Worm (Caenorhabditis elegans): Measurements from ENCODE around the gene pho-13.

DNA sequence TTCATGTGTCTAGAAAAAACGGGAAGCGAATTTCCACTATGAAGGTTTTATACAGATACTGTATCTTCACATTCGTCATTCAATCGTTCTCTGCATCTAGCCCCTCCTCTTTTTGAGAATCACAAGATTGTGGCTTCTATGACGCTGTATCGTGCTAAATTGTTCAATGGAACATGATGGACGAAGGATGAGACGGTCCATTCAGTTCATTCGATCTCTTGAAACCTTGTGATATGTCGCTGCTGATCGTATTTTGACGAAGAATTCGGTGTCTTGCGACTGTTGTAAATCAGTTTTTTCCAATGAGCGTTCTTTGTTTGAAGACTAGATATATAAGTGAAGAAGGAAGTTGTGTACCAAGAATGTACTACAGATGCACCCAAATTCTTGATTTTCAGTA lies 6.8 kb upstream of the pho-13 start:
- TF ChIP-seq B0310.2 (tag; optimal IDR thresholded peaks at IDR 0.05) (no peak), F13C5.2 (tag; optimal IDR thresholded peaks at IDR 0.05) (no peak), ceh-36 (tag; optimal IDR thresholded peaks at IDR 0.05) (no peak), tbx-11 (GFP tag; IDR thresholded peaks at IDR 0.05) (no peak), flt-1 (GFP tag; IDR thresholded peaks at IDR 0.05) (no peak), ama-1 (optimal IDR thresholded peaks at IDR 0.05) (no peak), sea-1 (GFP tag; conservative IDR thresholded peaks at IDR 0.05) (no peak), hmbx-1 (tag; optimal IDR thresholded peaks at IDR 0.05) (no peak), tbx-37 (GFP tag; conservative IDR thresholded peaks at IDR 0.05) (no peak)

Measured in whole organism, early embryonic.